Fruit fly (Drosophila melanogaster) whole organism, embryonic: ENCODE measurements around the gene blot.

Source experiments
- Bdp1 ChIP-seq: fragments of 200-800 bp; sonication (Bioruptor generic); optimal IDR thresholded peaks from 3 replicates; lab custom pipeline; 2016; ENCODE audit warnings: missing biosample characterization, missing genetic modification characterization
- Bgb ChIP-seq: fragments of 200-800 bp; sonication (Bioruptor generic); IDR thresholded peaks from 2 replicates; pipeline ENCODE4 v1.3.6; 2022; ENCODE audit warnings: missing biosample characterization, missing genetic modification characterization; ENCODE audit not compliant: partially characterized antibody
- CG1024 ChIP-seq: fragments of 200-800 bp; sonication (Bioruptor generic); IDR thresholded peaks from 2 replicates; pipeline ENCODE4 v1.3.6; 2022; ENCODE audit warnings: missing biosample characterization, missing genetic modification characterization
- CG12299 ChIP-seq: fragments of 200-800 bp; sonication (Bioruptor generic); optimal IDR thresholded peaks from 2 replicates; lab custom pipeline; 2018; ENCODE audit warnings: missing biosample characterization, mild to moderate bottlenecking, missing genetic modification characterization
- CG1233 ChIP-seq: fragments of 200-800 bp; sonication (Bioruptor generic); optimal IDR thresholded peaks from 4 replicates; lab custom pipeline; 2018; ENCODE audit warnings: missing biosample characterization, mild to moderate bottlenecking, missing genetic modification characterization
- CG16815 ChIP-seq: fragments of 200-800 bp; sonication (Bioruptor generic); optimal IDR thresholded peaks from 3 replicates; lab custom pipeline; 2017; ENCODE audit warnings: missing biosample characterization, mild to moderate bottlenecking, missing genetic modification characterization
- CG18476 ChIP-seq: fragments of 200-800 bp; sonication (Bioruptor generic); optimal IDR thresholded peaks from 2 replicates; lab custom pipeline; 2016; ENCODE audit warnings: missing biosample characterization, mild to moderate bottlenecking, missing genetic modification characterization
- CG18599 ChIP-seq: fragments of 200-800 bp; sonication (Bioruptor generic); optimal IDR thresholded peaks from 3 replicates; lab custom pipeline; 2017; ENCODE audit warnings: missing biosample characterization, missing genetic modification characterization, mild to moderate bottlenecking, moderate library complexity, missing genetic modification reagents
- CG2712 ChIP-seq: fragments of 200-800 bp; optimal IDR thresholded peaks from 3 replicates; lab custom pipeline; 2019; ENCODE audit warnings: missing biosample characterization, mild to moderate bottlenecking, missing genetic modification characterization, moderate library complexity
- CG2889 ChIP-seq: fragments of 200-800 bp; sonication (Bioruptor generic); IDR thresholded peaks from 3 replicates; pipeline ENCODE4 v1.3.6; 2022; ENCODE audit warnings: missing biosample characterization, missing genetic modification characterization
- CG30020 ChIP-seq: fragments of 200-800 bp; optimal IDR thresholded peaks from 2 replicates; lab custom pipeline; 2019; ENCODE audit warnings: missing biosample characterization, mild to moderate bottlenecking, missing genetic modification characterization, moderate library complexity
- CG33213 ChIP-seq: fragments of 200-800 bp; sonication (Bioruptor generic); optimal IDR thresholded peaks from 3 replicates; lab custom pipeline; 2016; ENCODE audit warnings: missing biosample characterization, missing genetic modification characterization
- CG42726 ChIP-seq: fragments of 200-800 bp; sonication (Bioruptor generic); IDR thresholded peaks from 2 replicates; pipeline ENCODE4 v1.3.6; 2022; ENCODE audit warnings: missing biosample characterization, missing genetic modification characterization; ENCODE audit not compliant: partially characterized antibody
- CG4328 ChIP-seq: fragments of 200-800 bp; sonication (Bioruptor generic); optimal IDR thresholded peaks from 3 replicates; lab custom pipeline; 2017; ENCODE audit warnings: missing biosample characterization, missing genetic modification reagents, missing genetic modification characterization
- CG4360 ChIP-seq: fragments of 200-800 bp; sonication (Bioruptor generic); IDR thresholded peaks from 2 replicates; pipeline ENCODE4 v1.3.6; 2022; ENCODE audit warnings: missing biosample characterization, missing genetic modification characterization
- CG6654 ChIP-seq: fragments of 200-800 bp; sonication (Bioruptor generic); optimal IDR thresholded peaks from 2 replicates; lab custom pipeline; 2017; ENCODE audit warnings: missing biosample characterization, mild to moderate bottlenecking, missing genetic modification characterization
- CG8290 ChIP-seq, 3 experiments: fragments of 200-800 bp; sonication (Bioruptor generic); optimal IDR thresholded peaks; 2 replicates each; lab custom pipeline; 2016 to 2019; ENCODE audit warnings: missing biosample characterization in 3 of 3, missing genetic modification characterization in 3 of 3, mild to moderate bottlenecking in 2 of 3, moderate library complexity in 1 of 3
- CG8765 ChIP-seq: fragments of 200-800 bp; sonication (Bioruptor generic); IDR thresholded peaks from 2 replicates; pipeline ENCODE4 v1.3.6; 2022; ENCODE audit warnings: missing biosample characterization, missing genetic modification characterization
- CG8924 ChIP-seq: fragments of 200-800 bp; optimal IDR thresholded peaks from 3 replicates; lab custom pipeline; 2019; ENCODE audit warnings: missing biosample characterization, mild to moderate bottlenecking, missing genetic modification characterization, moderate library complexity
- Doc3 ChIP-seq: fragments of 200-800 bp; sonication (Bioruptor generic); IDR thresholded peaks from 3 replicates; pipeline ENCODE4 v1.3.6; 2022; ENCODE audit warnings: missing biosample characterization, missing genetic modification characterization; ENCODE audit not compliant: partially characterized antibody
- HLH54F ChIP-seq: fragments of 200-800 bp; sonication (Bioruptor generic); optimal IDR thresholded peaks from 3 replicates; lab custom pipeline; 2016; ENCODE audit warnings: missing biosample characterization, missing genetic modification characterization
- HmgD ChIP-seq: fragments of 200-800 bp; sonication (Bioruptor generic); optimal IDR thresholded peaks from 3 replicates; lab custom pipeline; 2016; ENCODE audit warnings: missing biosample characterization, missing genetic modification characterization
- Jarid2 ChIP-seq: fragments of 200-800 bp; sonication (Bioruptor generic); optimal IDR thresholded peaks from 3 replicates; lab custom pipeline; 2017; ENCODE audit warnings: mild to moderate bottlenecking, missing biosample characterization, missing genetic modification reagents, missing genetic modification characterization
- Max ChIP-seq: fragments of 200-800 bp; sonication (Bioruptor generic); optimal IDR thresholded peaks from 2 replicates; lab custom pipeline; 2016; ENCODE audit warnings: missing biosample characterization, mild to moderate bottlenecking, missing genetic modification characterization
- Mrtf ChIP-seq: fragments of 200-800 bp; sonication (Bioruptor generic); IDR thresholded peaks from 3 replicates; pipeline ENCODE4 v1.3.6; 2022; ENCODE audit warnings: missing biosample characterization, missing genetic modification characterization
- NC2β ChIP-seq: fragments of 200-800 bp; sonication (Bioruptor generic); optimal IDR thresholded peaks from 2 replicates; lab custom pipeline; 2016; ENCODE audit warnings: missing biosample characterization, missing genetic modification characterization
- Scr ChIP-seq: fragments of 200-800 bp; sonication (Bioruptor generic); IDR thresholded peaks from 2 replicates; pipeline ENCODE4 v1.3.6; 2022; ENCODE audit warnings: missing biosample characterization, missing genetic modification characterization; ENCODE audit not compliant: partially characterized antibody
- Usf ChIP-seq: fragments of 200-800 bp; sonication (Bioruptor generic); optimal IDR thresholded peaks from 2 replicates; lab custom pipeline; 2017; ENCODE audit warnings: missing genotype, missing biosample characterization, missing genetic modification characterization
- abd-A ChIP-seq: fragments of 200-800 bp; sonication (Bioruptor generic); optimal IDR thresholded peaks from 3 replicates; lab custom pipeline; 2019; ENCODE audit warnings: missing biosample characterization, mild to moderate bottlenecking, missing genetic modification characterization, moderate library complexity
- ash1 ChIP-seq: fragments of 200-800 bp; sonication (Bioruptor generic); optimal IDR thresholded peaks from 2 replicates; lab custom pipeline; 2018; ENCODE audit warnings: missing biosample characterization, mild to moderate bottlenecking, missing genetic modification characterization
- dysf ChIP-seq: fragments of 200-800 bp; sonication (Bioruptor generic); IDR thresholded peaks from 3 replicates; pipeline ENCODE4 v1.3.6; 2022; ENCODE audit warnings: missing biosample characterization, missing genetic modification characterization
- ftz-f1 ChIP-seq: fragments of 200-800 bp; sonication (Bioruptor generic); optimal IDR thresholded peaks from 2 replicates; lab custom pipeline; 2016; ENCODE audit warnings: missing biosample characterization, missing genetic modification characterization
- gce ChIP-seq: fragments of 200-800 bp; sonication (Bioruptor generic); IDR thresholded peaks from 3 replicates; pipeline ENCODE4 v1.3.6; 2022; ENCODE audit warnings: missing biosample characterization, missing genetic modification characterization
- gfzf ChIP-seq: fragments of 200-800 bp; sonication (Bioruptor generic); optimal IDR thresholded peaks from 2 replicates; lab custom pipeline; 2016; ENCODE audit warnings: missing biosample characterization, mild to moderate bottlenecking, missing genetic modification characterization, moderate library complexity
- hth ChIP-seq: fragments of >200 bp; optimal IDR thresholded peaks from 2 replicates; lab custom pipeline; 2017; ENCODE audit warnings: inconsistent platforms
- ind ChIP-seq: fragments of 200-800 bp; sonication (Bioruptor generic); optimal IDR thresholded peaks from 3 replicates; lab custom pipeline; 2016; ENCODE audit warnings: missing biosample characterization, missing genetic modification characterization
- lilli ChIP-seq: fragments of 200-800 bp; sonication (Bioruptor generic); optimal IDR thresholded peaks from 3 replicates; lab custom pipeline; 2016; ENCODE audit warnings: missing biosample characterization, missing genetic modification characterization
- nmo ChIP-seq: fragments of 200-800 bp; sonication (Bioruptor generic); optimal IDR thresholded peaks from 2 replicates; lab custom pipeline; 2018; ENCODE audit warnings: missing biosample characterization, mild to moderate bottlenecking, missing genetic modification characterization, moderate library complexity
- nom ChIP-seq: fragments of 200-800 bp; sonication (Bioruptor generic); optimal IDR thresholded peaks from 2 replicates; lab custom pipeline; 2017; ENCODE audit warnings: missing biosample characterization, missing genetic modification characterization, mild to moderate bottlenecking, moderate library complexity, missing genetic modification reagents
- oc ChIP-seq: fragments of 200-800 bp; sonication (Bioruptor generic); optimal IDR thresholded peaks from 2 replicates; lab custom pipeline; 2018; ENCODE audit warnings: missing biosample characterization, mild to moderate bottlenecking, missing genetic modification characterization, moderate library complexity
- org-1 ChIP-seq: fragments of 200-800 bp; sonication (Bioruptor generic); optimal IDR thresholded peaks from 2 replicates; lab custom pipeline; 2017; ENCODE audit warnings: missing biosample characterization, missing genetic modification characterization
- pnt ChIP-seq: fragments of 200-800 bp; sonication (Bioruptor generic); optimal IDR thresholded peaks from 3 replicates; lab custom pipeline; 2016; ENCODE audit warnings: missing biosample characterization, missing genetic modification characterization
- pzg ChIP-seq: fragments of 200-800 bp; sonication (Bioruptor generic); optimal IDR thresholded peaks from 3 replicates; lab custom pipeline; 2018; ENCODE audit warnings: missing biosample characterization, mild to moderate bottlenecking, missing genetic modification characterization, moderate library complexity
- repo ChIP-seq: fragments of 200-800 bp; sonication (Bioruptor generic); optimal IDR thresholded peaks from 2 replicates; lab custom pipeline; 2016; ENCODE audit warnings: missing biosample characterization, missing genetic modification characterization
- run ChIP-seq: fragments of 200-800 bp; sonication (Bioruptor generic); optimal IDR thresholded peaks from 3 replicates; lab custom pipeline; 2018; ENCODE audit warnings: missing biosample characterization, mild to moderate bottlenecking, missing genetic modification characterization
- sc ChIP-seq, 3 experiments: fragments of >200 bp in 2 of 3; fragments of 200-800 bp in 1 of 3; sonication (Bioruptor generic) in 1 of 3; optimal IDR thresholded peaks; 2 replicates in 2 of 3; 3 replicates in 1 of 3; lab custom pipeline; 2017; ENCODE audit warnings: mild to moderate bottlenecking in 1 of 3, missing biosample characterization in 1 of 3, missing genetic modification characterization in 1 of 3, missing genetic modification reagents in 1 of 3
- sens ChIP-seq: fragments of 200-800 bp; sonication (Bioruptor generic); peaks from one replicate; lab custom pipeline; 2016; ENCODE audit warnings: missing biosample characterization, missing genetic modification characterization
- slou ChIP-seq: fragments of 200-800 bp; sonication (Bioruptor generic); optimal IDR thresholded peaks from 3 replicates; lab custom pipeline; 2016; ENCODE audit warnings: missing biosample characterization, missing genetic modification characterization
- tap ChIP-seq: fragments of 200-800 bp; optimal IDR thresholded peaks from 3 replicates; lab custom pipeline; 2019; ENCODE audit warnings: missing biosample characterization, mild to moderate bottlenecking, missing genetic modification characterization, moderate library complexity
- tin ChIP-seq: fragments of 200-800 bp; sonication (Bioruptor generic); optimal IDR thresholded peaks from 3 replicates; lab custom pipeline; 2016; ENCODE audit warnings: missing biosample characterization, missing genetic modification characterization
- zf30C ChIP-seq: fragments of 200-800 bp; sonication (Bioruptor generic); optimal IDR thresholded peaks from 3 replicates; lab custom pipeline; 2018; ENCODE audit warnings: missing biosample characterization, mild to moderate bottlenecking, missing genetic modification characterization

Gene blot

dm6 chr3L:17432947-17433346 lies 11.6 kb upstream of the blot start, which contains the start of gene frc (continued):
- no peak for TF ChIP-seq zf30C
- TF ChIP-seq ftz-f1 (GFP tag; lab: Kevin White, UChicago), result no peak
- no peak for TF ChIP-seq CG18599 (GFP tag; lab: Kevin White, UChicago)
- no peak for TF ChIP-seq Bdp1 (GFP tag; lab: Kevin White, UChicago)
- no peak for TF ChIP-seq lilli (GFP tag; lab: Kevin White, UChicago)
- no peak for TF ChIP-seq abd-A (tag; lab: Kevin White, UChicago)
- TF ChIP-seq CG12299, result no peak
- TF ChIP-seq CG30020, result no peak
- no peak for TF ChIP-seq CG8924 (tag; lab: Kevin White, UChicago)
- no peak for TF ChIP-seq slou (GFP tag; lab: Kevin White, UChicago)
- TF ChIP-seq CG2712 (tag; lab: Kevin White, UChicago), result no peak
- no peak for TF ChIP-seq CG4360 (GFP tag; lab: Robert Waterston, UW)
- no peak for TF ChIP-seq sc (optimal IDR thresholded peaks at IDR 0.05; lab: Kevin White, UChicago)
- TF ChIP-seq sc (GFP tag; optimal IDR thresholded peaks at IDR 0.05; lab: Kevin White, UChicago), result no peak
- TF ChIP-seq Max, result no peak
- peak; percentile 29 for TF ChIP-seq Jarid2
- no peak for TF ChIP-seq Doc3
- TF ChIP-seq CG1233 (GFP tag; lab: Kevin White, UChicago), result no peak
- TF ChIP-seq CG6654 (GFP tag; lab: Kevin White, UChicago), result no peak
- TF ChIP-seq CG4328 (GFP tag; lab: Kevin White, UChicago), result no peak
- no peak for TF ChIP-seq pnt (GFP tag; lab: Kevin White, UChicago)
- no peak for TF ChIP-seq Usf (GFP tag; lab: Kevin White, UChicago)
- no peak for TF ChIP-seq repo (GFP tag; lab: Kevin White, UChicago)
- TF ChIP-seq org-1 (GFP tag; lab: Kevin White, UChicago), result no peak
- no peak for TF ChIP-seq CG33213 (GFP tag; lab: Kevin White, UChicago)
- no peak for TF ChIP-seq dysf
- TF ChIP-seq Mrtf (GFP tag; lab: Robert Waterston, UW), result no peak
- peak; percentile 56 for TF ChIP-seq pzg
- TF ChIP-seq gce (GFP tag; lab: Robert Waterston, UW), result no peak
- no peak for TF ChIP-seq ind (GFP tag; lab: Kevin White, UChicago)
- no peak for TF ChIP-seq hth (lab: Kevin White, UChicago)
- TF ChIP-seq oc (tag; lab: Kevin White, UChicago), result no peak
- peak; percentile 38 for TF ChIP-seq nom (GFP tag; lab: Kevin White, UChicago)
- TF ChIP-seq run (tag; lab: Kevin White, UChicago), result no peak
- no peak for TF ChIP-seq CG8290 (GFP tag; optimal IDR thresholded peaks at IDR 0.05; lab: Kevin White, UChicago)
- peak in 1 of 2 experiments; percentile 51 for TF ChIP-seq CG8290 (tag; optimal IDR thresholded peaks at IDR 0.05; lab: Kevin White, UChicago)
- no peak for TF ChIP-seq tin (GFP tag; lab: Kevin White, UChicago)
- TF ChIP-seq CG2889 (GFP tag; lab: Robert Waterston, UW), result no peak
- no peak for TF ChIP-seq CG42726 (GFP tag; lab: Robert Waterston, UW)
- no peak for TF ChIP-seq CG16815 (GFP tag; lab: Kevin White, UChicago)
- TF ChIP-seq HLH54F (GFP tag; lab: Kevin White, UChicago), result no peak
- TF ChIP-seq CG1024, result no peak
- no peak for TF ChIP-seq HmgD
- TF ChIP-seq CG8765 (GFP tag; lab: Robert Waterston, UW), result no peak
- peak; percentile 40; the same call in 1 of the 2 replicates for TF ChIP-seq Bgb (GFP tag; lab: Robert Waterston, UW)
- no peak for TF ChIP-seq sens (GFP tag; lab: Kevin White, UChicago)
- TF ChIP-seq Scr, result no peak
- no peak for TF ChIP-seq NC2β
- no peak for TF ChIP-seq CG18476 (GFP tag; lab: Kevin White, UChicago)
- TF ChIP-seq gfzf (GFP tag; lab: Kevin White, UChicago), result peak; percentile 82
- no peak for TF ChIP-seq nmo (GFP tag; lab: Kevin White, UChicago)
- no peak for TF ChIP-seq tap (tag; lab: Kevin White, UChicago)
- no peak for TF ChIP-seq ash1
